Fruit fly (Drosophila melanogaster) whole organism, embryonic: ENCODE data around the gene dpr9.
A peak's percentile ranks its signal among the peaks of the same experiment; 100 is the strongest.

Experiments
- Atf6 ChIP-seq: fragments of 200-800 bp; sonication (Bioruptor generic); IDR thresholded peaks from 2 replicates; pipeline ENCODE4 v1.3.6; 2022; ENCODE audit warnings: missing biosample characterization, missing genetic modification characterization
- CG10209 ChIP-seq: fragments of 200-800 bp; sonication (Bioruptor generic); optimal IDR thresholded peaks from 3 replicates; lab custom pipeline; 2017; ENCODE audit warnings: missing biosample characterization, mild to moderate bottlenecking, missing genetic modification characterization, missing genetic modification reagents
- CG10979 ChIP-seq: fragments of 200-800 bp; sonication (Bioruptor generic); optimal IDR thresholded peaks from 2 replicates; lab custom pipeline; 2018; ENCODE audit warnings: missing biosample characterization, mild to moderate bottlenecking, missing genetic modification characterization, moderate library complexity
- CG11560 ChIP-seq: fragments of 200-800 bp; sonication (Bioruptor generic); IDR thresholded peaks from 3 replicates; pipeline ENCODE4 v1.3.6; 2022; ENCODE audit warnings: missing biosample characterization, missing genetic modification characterization
- CG13424 ChIP-seq: fragments of 200-800 bp; sonication (Bioruptor generic); optimal IDR thresholded peaks from 2 replicates; lab custom pipeline; 2019; ENCODE audit warnings: missing biosample characterization, mild to moderate bottlenecking, missing genetic modification characterization, moderate library complexity
- CG14014 ChIP-seq: fragments of 200-800 bp; sonication (Bioruptor generic); IDR thresholded peaks from 2 replicates; pipeline ENCODE4 v1.3.6; 2022; ENCODE audit warnings: missing biosample characterization, missing genetic modification characterization
- CG14860 ChIP-seq: fragments of 200-800 bp; sonication (Bioruptor generic); IDR thresholded peaks from 3 replicates; pipeline ENCODE4 v1.3.6; 2022; ENCODE audit warnings: missing biosample characterization, missing genetic modification characterization; ENCODE audit not compliant: partially characterized antibody
- CG15011 ChIP-seq: fragments of 200-800 bp; sonication (Bioruptor generic); optimal IDR thresholded peaks from 3 replicates; lab custom pipeline; 2018; ENCODE audit warnings: missing biosample characterization, mild to moderate bottlenecking, missing genetic modification characterization
- CG17829 ChIP-seq: fragments of 200-800 bp; optimal IDR thresholded peaks from 2 replicates; lab custom pipeline; 2019; ENCODE audit warnings: missing biosample characterization, mild to moderate bottlenecking, missing genetic modification characterization, moderate library complexity
- CG18764 ChIP-seq: fragments of 200-800 bp; sonication (Bioruptor generic); optimal IDR thresholded peaks from 3 replicates; lab custom pipeline; 2016; ENCODE audit warnings: missing biosample characterization, missing genetic modification characterization
- CG2678 ChIP-seq: fragments of 200-800 bp; sonication (Bioruptor generic); optimal IDR thresholded peaks from 3 replicates; lab custom pipeline; 2019; ENCODE audit warnings: missing biosample characterization, mild to moderate bottlenecking, missing genetic modification characterization, moderate library complexity
- CG2712 ChIP-seq: fragments of 200-800 bp; optimal IDR thresholded peaks from 3 replicates; lab custom pipeline; 2019; ENCODE audit warnings: missing biosample characterization, mild to moderate bottlenecking, missing genetic modification characterization, moderate library complexity
- CG3407 ChIP-seq: fragments of 200-800 bp; sonication (Bioruptor generic); optimal IDR thresholded peaks from 2 replicates; lab custom pipeline; 2018; ENCODE audit warnings: missing biosample characterization, mild to moderate bottlenecking, missing genetic modification characterization
- CG3995 ChIP-seq: fragments of 200-800 bp; sonication (Bioruptor generic); optimal IDR thresholded peaks from 3 replicates; lab custom pipeline; 2016; ENCODE audit warnings: missing biosample characterization, missing genetic modification characterization
- CG43689 ChIP-seq: fragments of 200-800 bp; sonication (Bioruptor generic); IDR thresholded peaks from 2 replicates; pipeline ENCODE4 v1.3.6; 2022; ENCODE audit warnings: missing biosample characterization, missing genetic modification characterization
- CG6654 ChIP-seq: fragments of 200-800 bp; sonication (Bioruptor generic); optimal IDR thresholded peaks from 2 replicates; lab custom pipeline; 2017; ENCODE audit warnings: missing biosample characterization, mild to moderate bottlenecking, missing genetic modification characterization
- CG6813 ChIP-seq: fragments of 200-800 bp; sonication (Bioruptor generic); optimal IDR thresholded peaks from 2 replicates; lab custom pipeline; 2017; ENCODE audit warnings: missing biosample characterization, missing genetic modification characterization, mild to moderate bottlenecking, moderate library complexity, missing genetic modification reagents
- CG9876 ChIP-seq: fragments of 200-800 bp; sonication (Bioruptor generic); optimal IDR thresholded peaks from 2 replicates; lab custom pipeline; 2016; ENCODE audit warnings: missing biosample characterization, missing genetic modification characterization
- HmgD ChIP-seq: fragments of 200-800 bp; sonication (Bioruptor generic); optimal IDR thresholded peaks from 3 replicates; lab custom pipeline; 2016; ENCODE audit warnings: missing biosample characterization, missing genetic modification characterization
- Hr3 ChIP-seq: fragments of 200-800 bp; sonication (Bioruptor generic); optimal IDR thresholded peaks from 3 replicates; lab custom pipeline; 2016; ENCODE audit warnings: missing biosample characterization, missing genetic modification characterization
- Neu2 ChIP-seq: fragments of 200-800 bp; sonication (Bioruptor generic); optimal IDR thresholded peaks from 3 replicates; lab custom pipeline; 2016; ENCODE audit warnings: missing biosample characterization, missing genetic modification characterization, borderline replicate concordance
- Sin3A ChIP-seq: fragments of >200 bp; optimal IDR thresholded peaks from 2 replicates; lab custom pipeline; 2018
- Sox100B ChIP-seq: fragments of 200-800 bp; sonication (Bioruptor generic); optimal IDR thresholded peaks from 3 replicates; lab custom pipeline; 2018; ENCODE audit warnings: missing biosample characterization, mild to moderate bottlenecking, missing genetic modification characterization
- Sry-δ ChIP-seq: fragments of 200-800 bp; sonication (Bioruptor generic); optimal IDR thresholded peaks from 2 replicates; lab custom pipeline; 2016; ENCODE audit warnings: missing biosample characterization, missing genetic modification characterization
- Trl ChIP-seq, 3 experiments: fragments of >200 bp in 2 of 3; fragments of 200-800 bp in 1 of 3; sonication (Bioruptor generic) in 1 of 3; optimal IDR thresholded peaks; 2 replicates in 1 of 3; 3 replicates in 2 of 3; lab custom pipeline; 2016 to 2017; ENCODE audit warnings: missing biosample characterization in 1 of 3, missing genetic modification characterization in 1 of 3
- bsh ChIP-seq, 2 experiments: fragments of 200-800 bp; sonication (Bioruptor generic); optimal IDR thresholded peaks; 2 replicates each; lab custom pipeline; 2017 to 2018; ENCODE audit warnings: mild to moderate bottlenecking in 2 of 2, missing biosample characterization in 2 of 2, missing genetic modification characterization in 2 of 2, moderate library complexity in 1 of 2
- caup ChIP-seq: fragments of 200-800 bp; sonication (Bioruptor generic); optimal IDR thresholded peaks from 3 replicates; lab custom pipeline; 2017; ENCODE audit warnings: missing biosample characterization, mild to moderate bottlenecking, missing genetic modification characterization, moderate library complexity; ENCODE audit not compliant: severe bottlenecking
- cg ChIP-seq: fragments of 200-800 bp; sonication (Bioruptor generic); optimal IDR thresholded peaks from 3 replicates; lab custom pipeline; 2019; ENCODE audit warnings: missing biosample characterization, mild to moderate bottlenecking, missing genetic modification characterization, moderate library complexity
- chm ChIP-seq: fragments of 200-800 bp; sonication (Bioruptor generic); IDR thresholded peaks from 2 replicates; pipeline ENCODE4 v1.3.6; 2022; ENCODE audit warnings: missing biosample characterization, missing genetic modification characterization
- ci ChIP-seq: fragments of 200-800 bp; sonication (Bioruptor generic); IDR thresholded peaks from 3 replicates; pipeline ENCODE4 v1.3.6; 2022; ENCODE audit warnings: missing biosample characterization, missing genetic modification characterization
- esg ChIP-seq: fragments of 200-800 bp; sonication (Bioruptor generic); conservative IDR thresholded peaks from 2 replicates; pipeline ENCODE4 v1.3.6; 2022; ENCODE audit warnings: missing biosample characterization, missing genetic modification characterization
- fd96Cb ChIP-seq: fragments of 200-800 bp; sonication (Bioruptor generic); optimal IDR thresholded peaks from 2 replicates; lab custom pipeline; 2018; ENCODE audit warnings: missing biosample characterization, mild to moderate bottlenecking, missing genetic modification characterization, moderate library complexity
- grau ChIP-seq: fragments of 200-800 bp; optimal IDR thresholded peaks from 3 replicates; lab custom pipeline; 2019; ENCODE audit warnings: missing biosample characterization, mild to moderate bottlenecking, missing genetic modification characterization, moderate library complexity
- gsb ChIP-seq: fragments of 200-800 bp; sonication (Bioruptor generic); IDR thresholded peaks from 2 replicates; pipeline ENCODE4 v1.3.6; 2022; ENCODE audit warnings: missing biosample characterization, missing genetic modification characterization
- hb ChIP-seq: fragments of 200-800 bp; sonication (Bioruptor generic); IDR thresholded peaks from 3 replicates; pipeline ENCODE4 v1.3.6; 2022; ENCODE audit warnings: missing biosample characterization, missing genetic modification characterization; ENCODE audit not compliant: partially characterized antibody
- hbn ChIP-seq: fragments of 200-800 bp; sonication (Bioruptor generic); IDR thresholded peaks from 2 replicates; pipeline ENCODE4 v1.3.6; 2022; ENCODE audit warnings: missing biosample characterization, missing genetic modification characterization; ENCODE audit not compliant: partially characterized antibody
- insv ChIP-seq, 2 experiments: fragments of 200-800 bp; sonication (Bioruptor generic); optimal IDR thresholded peaks; 3 replicates each; lab custom pipeline; 2016 to 2018; ENCODE audit warnings: missing biosample characterization in 2 of 2, missing genetic modification characterization in 2 of 2
- kay ChIP-seq: fragments of 200-800 bp; sonication (Bioruptor generic); optimal IDR thresholded peaks from 2 replicates; lab custom pipeline; 2016; ENCODE audit warnings: missing biosample characterization, missing genetic modification characterization
- lbe ChIP-seq: fragments of 200-800 bp; sonication (Bioruptor generic); optimal IDR thresholded peaks from 2 replicates; lab custom pipeline; 2016; ENCODE audit warnings: missing biosample characterization, mild to moderate bottlenecking, missing genetic modification characterization
- lilli ChIP-seq: fragments of 200-800 bp; sonication (Bioruptor generic); optimal IDR thresholded peaks from 3 replicates; lab custom pipeline; 2016; ENCODE audit warnings: missing biosample characterization, missing genetic modification characterization
- nau ChIP-seq: fragments of 200-800 bp; sonication (Bioruptor generic); optimal IDR thresholded peaks from 3 replicates; lab custom pipeline; 2017; ENCODE audit warnings: missing biosample characterization, mild to moderate bottlenecking, missing genetic modification characterization, missing genetic modification reagents
- odd ChIP-seq: fragments of 200-800 bp; sonication (Bioruptor generic); optimal IDR thresholded peaks from 2 replicates; lab custom pipeline; 2017; ENCODE audit warnings: missing biosample characterization, mild to moderate bottlenecking, missing genetic modification characterization
- pfk ChIP-seq: fragments of 200-800 bp; sonication (Bioruptor generic); optimal IDR thresholded peaks from 2 replicates; lab custom pipeline; 2018; ENCODE audit warnings: missing biosample characterization, mild to moderate bottlenecking, missing genetic modification characterization, moderate library complexity
- ranshi ChIP-seq: fragments of 200-800 bp; sonication (Bioruptor generic); IDR thresholded peaks from 2 replicates; pipeline ENCODE4 v1.3.6; 2022; ENCODE audit warnings: missing biosample characterization, missing genetic modification characterization
- rib ChIP-seq: fragments of 200-800 bp; sonication (Bioruptor generic); IDR thresholded peaks from 2 replicates; pipeline ENCODE4 v1.3.6; 2022; ENCODE audit warnings: missing biosample characterization, missing genetic modification characterization
- seq ChIP-seq: fragments of 200-800 bp; sonication (Bioruptor generic); IDR thresholded peaks from 2 replicates; pipeline ENCODE4 v1.3.6; 2022; ENCODE audit warnings: missing biosample characterization, missing genetic modification characterization
- slp2 ChIP-seq: fragments of 200-800 bp; sonication (Bioruptor generic); optimal IDR thresholded peaks from 2 replicates; lab custom pipeline; 2016; ENCODE audit warnings: missing biosample characterization, missing genetic modification characterization
- sr ChIP-seq: fragments of 200-800 bp; sonication (Bioruptor generic); IDR thresholded peaks from 3 replicates; pipeline ENCODE4 v1.3.6; 2022; ENCODE audit warnings: missing biosample characterization, missing genetic modification characterization
- sug ChIP-seq: fragments of 200-800 bp; optimal IDR thresholded peaks from 2 replicates; lab custom pipeline; 2019; ENCODE audit warnings: missing biosample characterization, mild to moderate bottlenecking, missing genetic modification characterization, moderate library complexity
- trh ChIP-seq: fragments of 200-800 bp; sonication (Bioruptor generic); optimal IDR thresholded peaks from 2 replicates; lab custom pipeline; 2016; ENCODE audit warnings: missing biosample characterization, missing genetic modification characterization

Gene dpr9

dm6 chr3R:15094218-15094928 is 17.4 kb upstream of the dpr9 start (continued):
- TF ChIP-seq odd (GFP tag; lab: Kevin White, UChicago), result no peak
- no peak for TF ChIP-seq Neu2 (GFP tag; lab: Kevin White, UChicago)
- TF ChIP-seq CG2678 (tag; lab: Kevin White, UChicago), result peak; percentile 50
- no peak for TF ChIP-seq slp2 (GFP tag; lab: Kevin White, UChicago)
- no peak for TF ChIP-seq rib (GFP tag; lab: Robert Waterston, UW)
- TF ChIP-seq lbe (GFP tag; lab: Kevin White, UChicago), result no peak
- TF ChIP-seq gsb (GFP tag; lab: Robert Waterston, UW), result no peak
- TF ChIP-seq caup (GFP tag; lab: Kevin White, UChicago), result no peak
- no peak for TF ChIP-seq kay (GFP tag; lab: Kevin White, UChicago)
- no peak for TF ChIP-seq ranshi
- TF ChIP-seq CG9876, result no peak
- TF ChIP-seq Atf6, result no peak
- peak; percentile 90 for TF ChIP-seq cg (GFP tag; lab: Kevin White, UChicago)
- TF ChIP-seq grau (tag; lab: Kevin White, UChicago), result peak; percentile 41
- TF ChIP-seq CG18764 (GFP tag; lab: Kevin White, UChicago), result no peak
- peak; percentile 7 for TF ChIP-seq CG15011
- TF ChIP-seq CG10209 (GFP tag; lab: Kevin White, UChicago), result no peak
- TF ChIP-seq seq (GFP tag; lab: Robert Waterston, UW), result no peak
- TF ChIP-seq hb, result no peak
- TF ChIP-seq Sry-δ (GFP tag; lab: Kevin White, UChicago), result no peak
- no peak for TF ChIP-seq Hr3 (GFP tag; lab: Kevin White, UChicago)
- TF ChIP-seq trh (GFP tag; lab: Kevin White, UChicago), result no peak
- TF ChIP-seq ci (GFP tag; lab: Robert Waterston, UW), result no peak
- no peak for TF ChIP-seq lilli (GFP tag; lab: Kevin White, UChicago)
- no peak for TF ChIP-seq nau
- no peak for TF ChIP-seq CG43689 (GFP tag; lab: Robert Waterston, UW)
- no peak for TF ChIP-seq CG14860 (GFP tag; lab: Robert Waterston, UW)
- TF ChIP-seq CG14014 (GFP tag; lab: Robert Waterston, UW), result no peak
- TF ChIP-seq hbn (GFP tag; lab: Robert Waterston, UW), result no peak
- no peak for TF ChIP-seq CG10979 (tag; lab: Kevin White, UChicago)
- TF ChIP-seq pfk, result no peak
- TF ChIP-seq Trl (optimal IDR thresholded peaks at IDR 0.05; lab: Kevin White, UChicago), result peak in 1 of 2 experiments; percentile 30
- TF ChIP-seq Trl (GFP tag; optimal IDR thresholded peaks at IDR 0.05; lab: Kevin White, UChicago), result no peak
- TF ChIP-seq CG3407 (GFP tag; lab: Kevin White, UChicago), result no peak
- TF ChIP-seq CG6654 (GFP tag; lab: Kevin White, UChicago), result no peak
- no peak for TF ChIP-seq CG11560
- no peak for TF ChIP-seq sr (GFP tag; lab: Robert Waterston, UW)
- TF ChIP-seq Sin3A (lab: Kevin White, UChicago), result no peak
- TF ChIP-seq sug (tag; lab: Kevin White, UChicago), result peak; percentile 46
- TF ChIP-seq Sox100B (GFP tag; lab: Kevin White, UChicago), result no peak
- TF ChIP-seq CG2712 (tag; lab: Kevin White, UChicago), result peak; percentile 6
- TF ChIP-seq CG17829 (tag; lab: Kevin White, UChicago), result peak; percentile 2
- no peak for TF ChIP-seq fd96Cb (tag; lab: Kevin White, UChicago)
- peak; percentile 59 to 91 for TF ChIP-seq insv (GFP tag; optimal IDR thresholded peaks at IDR 0.05; lab: Kevin White, UChicago)
- TF ChIP-seq HmgD (GFP tag; lab: Kevin White, UChicago), result no peak
- no peak for TF ChIP-seq CG6813 (GFP tag; lab: Kevin White, UChicago)
- no peak for TF ChIP-seq chm (GFP tag; lab: Robert Waterston, UW)
- no peak for TF ChIP-seq esg
- TF ChIP-seq CG13424 (tag; lab: Kevin White, UChicago), result no peak
- TF ChIP-seq bsh (GFP tag; optimal IDR thresholded peaks at IDR 0.05; lab: Kevin White, UChicago), result no peak
- no peak for TF ChIP-seq CG3995 (GFP tag; lab: Kevin White, UChicago)
